Worm (Caenorhabditis elegans) whole organism, young adult: Measurements from ENCODE around the gene B0218.5.
A peak's percentile ranks its signal among the peaks of the same experiment; 100 is the strongest.

Experiments
- B0019.2 ChIP-seq: fragments of 200-800 bp; sonication (Bioruptor generic); conservative IDR thresholded peaks from 2 replicates; pipeline ENCODE4 v1.3.6; 2022; ENCODE audit warnings: missing genetic modification reagents, missing genetic modification characterization, missing compliant biosample characterization
- C17E4.6 ChIP-seq: fragments of 200-800 bp; sonication (Bioruptor generic); IDR thresholded peaks from 2 replicates; pipeline ENCODE4 v1.3.6; 2022; ENCODE audit warnings: missing genetic modification reagents, missing genetic modification characterization, missing compliant biosample characterization
- D2030.7 ChIP-seq: fragments of 200-800 bp; sonication (Bioruptor generic); IDR thresholded peaks from 2 replicates; pipeline ENCODE4 v1.3.6; 2022; ENCODE audit warnings: missing genetic modification reagents, missing genetic modification characterization, missing compliant biosample characterization
- F57A8.1 ChIP-seq: fragments of 200-800 bp; sonication (Bioruptor generic); optimal IDR thresholded peaks from 2 replicates; lab custom pipeline; 2018; ENCODE audit warnings: mild to moderate bottlenecking, missing genetic modification characterization, moderate library complexity, missing compliant biosample characterization
- F57C9.4 ChIP-seq: sonication (generic microtip); optimal IDR thresholded peaks from 2 replicates; lab custom pipeline; 2017; ENCODE audit warnings: mild to moderate bottlenecking, missing genetic modification characterization, missing compliant biosample characterization
- K12H6.12 ChIP-seq: fragments of 200-800 bp; sonication (Bioruptor generic); optimal IDR thresholded peaks from 2 replicates; lab custom pipeline; 2018; ENCODE audit warnings: mild to moderate bottlenecking, missing genetic modification characterization, missing compliant biosample characterization
- Y56A3A.18 ChIP-seq: fragments of 200-800 bp; sonication (Bioruptor generic); IDR thresholded peaks from 2 replicates; pipeline ENCODE4 v1.3.6; 2022; ENCODE audit warnings: missing genetic modification reagents, missing genetic modification characterization, missing compliant biosample characterization
- Y79H2A.3 ChIP-seq: fragments of 200-800 bp; sonication (Bioruptor generic); conservative IDR thresholded peaks from 2 replicates; pipeline ENCODE4 v1.3.6; 2022; ENCODE audit warnings: missing genetic modification reagents, missing genetic modification characterization, missing compliant biosample characterization
- ZK185.1 ChIP-seq: sonication (generic microtip); optimal IDR thresholded peaks from 2 replicates; lab custom pipeline; 2016; ENCODE audit warnings: mild to moderate bottlenecking, missing genetic modification characterization, missing compliant biosample characterization; ENCODE audit not compliant: poor library complexity, severe bottlenecking
- ama-1 ChIP-seq, 3 experiments: fragments of 150-350 bp in 1 of 3; sonication (generic microtip) in 2 of 3; optimal IDR thresholded peaks; 2 replicates each; lab custom pipeline; 2014 to 2018; ENCODE audit warnings: missing biosample characterization in 2 of 3, missing genetic modification characterization in 2 of 3, missing genetic modification reagents in 2 of 3
- attf-3 ChIP-seq: fragments of 200-800 bp; sonication (Bioruptor generic); conservative IDR thresholded peaks from 2 replicates; pipeline ENCODE4 v1.3.6; 2022; ENCODE audit warnings: missing genetic modification reagents, missing genetic modification characterization, missing compliant biosample characterization
- bed-2 ChIP-seq: fragments of 200-800 bp; sonication (Bioruptor generic); IDR thresholded peaks from 2 replicates; pipeline ENCODE4 v1.3.6; 2022; ENCODE audit warnings: missing genetic modification reagents, missing genetic modification characterization, missing compliant biosample characterization
- cebp-2 ChIP-seq: fragments of 200-800 bp; sonication (Bioruptor generic); IDR thresholded peaks from 2 replicates; pipeline ENCODE4 v1.3.6; 2022; ENCODE audit warnings: missing genetic modification characterization, missing compliant biosample characterization
- ceh-40 ChIP-seq: fragments of 200-800 bp; sonication (Bioruptor generic); IDR thresholded peaks from 2 replicates; pipeline ENCODE4 v1.3.6; 2022; ENCODE audit warnings: missing genetic modification characterization, missing compliant biosample characterization
- chd-7 ChIP-seq: sonication (generic microtip); optimal IDR thresholded peaks from 2 replicates; lab custom pipeline; 2016; ENCODE audit warnings: mild to moderate bottlenecking, missing genetic modification characterization, moderate library complexity, missing compliant biosample characterization
- dox-1 ChIP-seq: fragments of 200-800 bp; sonication (Bioruptor generic); IDR thresholded peaks from 2 replicates; pipeline ENCODE4 v1.3.6; 2022; ENCODE audit warnings: missing genetic modification reagents, missing genetic modification characterization, missing compliant biosample characterization
- dpff-1 ChIP-seq: sonication (generic microtip); optimal IDR thresholded peaks from 2 replicates; lab custom pipeline; 2017; ENCODE audit warnings: mild to moderate bottlenecking, missing genetic modification characterization, missing compliant biosample characterization
- dpl-1 ChIP-seq: fragments of 150-350 bp; optimal IDR thresholded peaks from 2 replicates; lab custom pipeline; 2014; ENCODE audit warnings: missing biosample characterization, missing genetic modification reagents, missing genetic modification characterization
- efl-1 ChIP-seq: fragments of 150-350 bp; optimal IDR thresholded peaks from 2 replicates; lab custom pipeline; 2014; ENCODE audit warnings: missing biosample characterization, missing genetic modification reagents, missing genetic modification characterization
- egl-18 ChIP-seq: fragments of 200-800 bp; sonication (Bioruptor generic); IDR thresholded peaks from 2 replicates; pipeline ENCODE4 v1.3.6; 2022; ENCODE audit warnings: missing genetic modification reagents, missing genetic modification characterization, missing compliant biosample characterization
- egrh-3 ChIP-seq: fragments of 200-800 bp; sonication (Bioruptor generic); IDR thresholded peaks from 2 replicates; pipeline ENCODE4 v1.3.6; 2022; ENCODE audit warnings: missing genetic modification reagents, missing genetic modification characterization, missing compliant biosample characterization
- ets-4 ChIP-seq: fragments of 200-800 bp; sonication (Bioruptor generic); optimal IDR thresholded peaks from 2 replicates; lab custom pipeline; 2018; ENCODE audit warnings: mild to moderate bottlenecking, missing genetic modification characterization, missing compliant biosample characterization
- hlh-26 ChIP-seq: fragments of 200-800 bp; sonication (Bioruptor generic); conservative IDR thresholded peaks from 2 replicates; pipeline ENCODE4 v1.3.6; 2022; ENCODE audit warnings: missing genetic modification reagents, missing genetic modification characterization, missing compliant biosample characterization
- hmg-1.2 ChIP-seq: fragments of 200-800 bp; sonication (Bioruptor generic); IDR thresholded peaks from 2 replicates; pipeline ENCODE4 v1.3.6; 2022; ENCODE audit warnings: missing genetic modification reagents, missing genetic modification characterization, missing compliant biosample characterization
- hrde-1 ChIP-seq: sonication (generic microtip); optimal IDR thresholded peaks from 2 replicates; lab custom pipeline; 2016; ENCODE audit warnings: missing genetic modification characterization, mild to moderate bottlenecking, missing compliant biosample characterization, moderate library complexity, missing genotype, missing genetic modification reagents, borderline replicate concordance
- lin-35 ChIP-seq, 3 experiments: fragments of 150-350 bp in 2 of 3; sonication (generic microtip) in 1 of 3; optimal IDR thresholded peaks; 2 replicates each; lab custom pipeline; 2014 to 2018; ENCODE audit warnings: missing biosample characterization in 3 of 3, missing genetic modification characterization in 3 of 3, missing genetic modification reagents in 3 of 3
- lir-1 ChIP-seq: fragments of 200-800 bp; sonication (Bioruptor generic); conservative IDR thresholded peaks from 2 replicates; pipeline ENCODE4 v1.3.6; 2022; ENCODE audit warnings: missing genetic modification reagents, missing genetic modification characterization, missing compliant biosample characterization
- lsy-27 ChIP-seq: sonication (generic microtip); optimal IDR thresholded peaks from 2 replicates; lab custom pipeline; 2017; ENCODE audit warnings: missing genetic modification characterization, mild to moderate bottlenecking, missing compliant biosample characterization, antibody characterized with exemption, missing genotype, borderline replicate concordance; ENCODE audit not compliant: insufficient read depth
- madf-10 ChIP-seq: sonication (generic microtip); optimal IDR thresholded peaks from 2 replicates; lab custom pipeline; 2016; ENCODE audit warnings: mild to moderate bottlenecking, missing genetic modification characterization, missing compliant biosample characterization
- madf-8 ChIP-seq: fragments of 200-800 bp; sonication (Bioruptor generic); conservative IDR thresholded peaks from 2 replicates; pipeline ENCODE4 v1.3.6; 2022; ENCODE audit warnings: missing genetic modification reagents, missing genetic modification characterization, missing compliant biosample characterization
- mcd-1 ChIP-seq: fragments of 200-800 bp; sonication (Bioruptor generic); IDR thresholded peaks from 2 replicates; pipeline ENCODE4 v1.3.6; 2022; ENCODE audit warnings: missing genetic modification reagents, missing genetic modification characterization, missing compliant biosample characterization
- mel-28 ChIP-seq: sonication (generic microtip); optimal IDR thresholded peaks from 2 replicates; lab custom pipeline; 2016; ENCODE audit warnings: borderline replicate concordance, mild to moderate bottlenecking, missing genetic modification characterization, missing compliant biosample characterization
- mes-4 ChIP-seq: sonication (generic microtip); optimal IDR thresholded peaks from 2 replicates; lab custom pipeline; 2016; ENCODE audit warnings: missing genotype, missing genetic modification characterization, missing compliant biosample characterization
- nfya-1 ChIP-seq: sonication (generic microtip); optimal IDR thresholded peaks from 2 replicates; lab custom pipeline; 2017; ENCODE audit warnings: antibody characterized with exemption, missing compliant biosample characterization, missing genetic modification characterization, borderline replicate concordance; ENCODE audit not compliant: insufficient read depth
- nfya-2 ChIP-seq: fragments of 200-800 bp; sonication (Bioruptor generic); IDR thresholded peaks from 2 replicates; pipeline ENCODE4 v1.3.6; 2022; ENCODE audit warnings: missing genetic modification reagents, missing genetic modification characterization, missing compliant biosample characterization
- nfyb-1 ChIP-seq: fragments of 200-800 bp; sonication (Bioruptor generic); IDR thresholded peaks from 2 replicates; pipeline ENCODE4 v1.3.6; 2022; ENCODE audit warnings: missing genetic modification reagents, missing genetic modification characterization, missing compliant biosample characterization
- nhr-120 ChIP-seq: fragments of 200-800 bp; sonication (Bioruptor generic); IDR thresholded peaks from 2 replicates; pipeline ENCODE4 v1.3.6; 2022; ENCODE audit warnings: missing genetic modification characterization, missing compliant biosample characterization
- snpc-1.1 ChIP-seq: sonication (generic microtip); optimal IDR thresholded peaks from 2 replicates; lab custom pipeline; 2017; ENCODE audit warnings: missing genetic modification characterization, mild to moderate bottlenecking, missing compliant biosample characterization, antibody characterized with exemption, moderate library complexity, missing genotype, missing genetic modification reagents; ENCODE audit not compliant: insufficient read depth
- snpc-1.3 ChIP-seq: sonication (generic microtip); optimal IDR thresholded peaks from 2 replicates; lab custom pipeline; 2017; ENCODE audit warnings: missing genetic modification characterization, mild to moderate bottlenecking, missing compliant biosample characterization, antibody characterized with exemption, moderate library complexity, missing genotype, missing genetic modification reagents; ENCODE audit not compliant: insufficient read depth
- tlf-1 ChIP-seq: fragments of 200-800 bp; sonication (Bioruptor generic); optimal IDR thresholded peaks from 2 replicates; lab custom pipeline; 2018; ENCODE audit warnings: mild to moderate bottlenecking, missing genetic modification characterization, missing compliant biosample characterization
- ztf-18 ChIP-seq: sonication (generic microtip); optimal IDR thresholded peaks from 2 replicates; lab custom pipeline; 2016; ENCODE audit warnings: missing genotype, mild to moderate bottlenecking, missing genetic modification characterization, missing compliant biosample characterization

Gene B0218.5

DNA sequence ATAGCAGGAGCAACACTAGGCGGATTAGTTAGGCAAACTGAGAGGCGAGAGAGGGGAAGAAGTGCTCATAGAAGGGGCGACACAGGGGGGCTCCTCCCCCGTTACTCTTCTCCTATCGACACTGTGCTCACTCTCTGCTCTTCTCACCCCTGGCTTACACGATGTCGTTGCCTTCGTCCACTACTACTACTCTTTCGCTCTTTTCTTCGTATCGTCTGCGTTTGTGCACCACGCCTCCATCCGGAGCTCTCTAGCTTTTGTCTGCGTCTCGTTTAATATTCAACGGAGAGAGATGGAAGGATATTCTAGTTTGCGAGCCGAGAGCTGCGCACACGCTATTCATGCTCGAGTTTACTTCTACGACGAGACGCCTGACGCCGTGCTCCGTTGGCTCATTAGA, 26.3 kb upstream of the B0218.5 start (continued):
- no peak for TF ChIP-seq dox-1
- TF ChIP-seq tlf-1 (GFP tag; lab: Kevin White, UChicago): no peak
- TF ChIP-seq snpc-1.1 (tag; lab: Kevin White, UChicago): no peak
- TF ChIP-seq bed-2: no peak
- 0 out of 2 replicates have a peak, but pooled peaks have one; percentile 24 for TF ChIP-seq nfyb-1 (GFP tag; lab: Robert Waterston, UW)
- TF ChIP-seq F57C9.4 (tag; lab: Kevin White, UChicago): no peak
- peak; percentile 15 for TF ChIP-seq chd-7
- peak; percentile 42; the same call in 1 of the 2 replicates for TF ChIP-seq hmg-1.2 (GFP tag; lab: Robert Waterston, UW)
- no peak for TF ChIP-seq C17E4.6
- peak; percentile 12 for TF ChIP-seq K12H6.12 (tag; lab: Kevin White, UChicago)
- TF ChIP-seq, all 124 proteins: peak for 7

DNA sequence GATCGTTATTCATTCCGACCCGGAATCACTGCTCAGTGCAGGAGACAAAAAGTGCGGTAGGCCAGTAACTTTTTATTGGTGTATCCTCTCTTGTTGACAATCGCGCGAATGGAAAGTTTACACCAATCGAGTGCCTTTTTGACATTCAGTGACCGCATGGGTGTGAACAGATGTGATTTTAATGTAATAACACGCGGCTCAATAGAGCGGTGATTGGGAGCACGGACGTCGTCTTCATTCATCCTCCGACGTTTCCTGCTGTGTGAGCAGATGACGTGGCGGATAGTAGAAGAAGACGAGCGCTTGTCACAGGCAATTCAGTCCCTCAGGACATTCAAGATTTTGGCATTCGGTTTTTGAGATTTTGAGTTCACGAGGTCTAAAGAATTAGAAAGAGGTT, 25.5 kb upstream of the B0218.5 start:
- no peak for TF ChIP-seq mes-4
- no peak for TF ChIP-seq ztf-18 (tag; lab: Kevin White, UChicago)
- TF ChIP-seq attf-3: no peak

DNA sequence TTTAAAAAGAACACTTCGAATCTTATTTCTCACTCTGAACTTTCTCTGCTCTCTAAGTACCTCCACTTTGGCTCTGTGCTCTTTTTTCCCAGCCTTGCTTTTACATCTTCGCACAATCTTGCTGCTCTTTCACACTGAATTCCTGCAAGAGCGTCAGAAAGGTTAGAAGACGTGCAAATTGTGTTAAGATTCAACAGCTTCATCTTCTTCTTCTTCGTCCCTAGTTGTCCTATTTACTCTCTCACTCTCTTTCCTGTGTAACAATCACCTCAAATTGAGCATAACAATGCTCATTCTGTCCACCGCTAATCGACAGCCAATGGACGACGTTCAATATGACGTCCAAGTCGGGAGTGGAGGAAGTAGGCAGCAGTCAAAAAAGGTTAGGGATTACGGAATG, 24.3 kb upstream of the B0218.5 start:
- TF ChIP-seq ZK185.1 (tag; lab: Kevin White, UChicago) (no peak), egl-18 (GFP tag; lab: Robert Waterston, UW) (no peak), K12H6.12 (tag; lab: Kevin White, UChicago) (no peak), mcd-1 (GFP tag; lab: Robert Waterston, UW) (no peak), egrh-3 (GFP tag; lab: Robert Waterston, UW) (no peak), F57A8.1 (no peak), nfya-1 (no peak), Y56A3A.18 (no peak), B0019.2 (GFP tag; lab: Robert Waterston, UW) (no peak), dpl-1 (GFP tag; lab: Kevin White, UChicago) (no peak), ets-4 (GFP tag; lab: Kevin White, UChicago) (no peak), cebp-2 (GFP tag; lab: Robert Waterston, UW) (no peak), hmg-1.2 (GFP tag; lab: Robert Waterston, UW) (no peak), madf-8 (GFP tag; lab: Robert Waterston, UW) (no peak), nhr-120 (GFP tag; lab: Robert Waterston, UW) (no peak), F57C9.4 (tag; lab: Kevin White, UChicago) (no peak)

DNA sequence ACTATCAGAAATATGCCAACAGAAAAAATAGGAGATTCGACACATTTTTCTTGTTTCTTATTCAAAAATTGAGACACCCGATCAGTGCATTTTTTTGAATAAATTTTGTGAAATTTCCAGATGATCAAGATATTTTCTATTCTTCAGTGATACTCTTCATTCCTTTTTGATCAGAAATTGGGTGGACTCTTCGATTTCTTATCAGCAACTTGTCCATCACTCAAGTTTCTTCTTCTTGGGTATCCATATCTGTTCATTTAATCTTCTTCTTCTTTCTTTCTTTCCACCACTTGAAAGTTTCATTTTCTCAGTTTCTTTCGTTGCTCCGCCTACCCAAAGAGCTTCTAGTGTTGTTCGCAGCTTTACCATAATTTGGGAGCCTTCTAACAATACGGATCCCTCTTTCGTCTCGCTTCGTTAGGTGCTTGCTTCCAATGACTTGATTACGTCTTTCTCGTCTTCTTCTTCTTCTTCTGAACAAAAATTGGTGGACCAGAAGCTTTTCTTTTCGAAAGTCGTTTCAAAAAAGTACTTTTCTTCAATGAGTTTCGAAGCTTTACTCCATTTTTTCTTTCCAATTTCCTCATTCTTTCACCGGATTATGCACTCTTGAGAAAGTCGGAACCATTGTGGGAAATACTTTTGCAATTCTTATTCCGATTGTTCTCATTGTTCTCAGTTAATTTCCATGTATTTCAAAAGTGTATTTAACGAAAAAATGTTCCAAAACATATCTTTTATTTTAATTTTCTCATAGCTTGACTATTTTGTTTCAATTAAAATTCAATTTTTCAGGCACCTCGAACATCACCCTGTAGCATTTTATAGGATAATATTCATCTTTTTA, 18.8 kb upstream of the B0218.5 start, which contains the start of gene pct-1:
TSS of gene pct-1 (plus strand) at position 797 of the 847 bp plus-strand sequence.
- TF ChIP-seq dpl-1 (GFP tag; lab: Kevin White, UChicago) (no peak), ceh-40 (GFP tag; lab: Robert Waterston, UW) (no peak), dpff-1 (tag; lab: Kevin White, UChicago) (no peak), lsy-27 (tag; lab: Kevin White, UChicago) (no peak), D2030.7 (GFP tag; lab: Robert Waterston, UW) (no peak), lir-1 (GFP tag; lab: Robert Waterston, UW) (no peak), lin-35 (GFP tag; optimal IDR thresholded peaks at IDR 0.05; lab: Kevin White, UChicago) (no peak), ama-1 (optimal IDR thresholded peaks at IDR 0.05; lab: Kevin White, UChicago) (no peak), ama-1 (GFP tag; optimal IDR thresholded peaks at IDR 0.05; lab: Kevin White, UChicago) (no peak), dox-1 (no peak), C17E4.6 (no peak), egrh-3 (GFP tag; lab: Robert Waterston, UW) (no peak), nfya-2 (GFP tag; lab: Robert Waterston, UW) (no peak), efl-1 (no peak), madf-10 (tag; lab: Kevin White, UChicago) (no peak), hrde-1 (tag; lab: Kevin White, UChicago) (no peak), hlh-26 (no peak), Y79H2A.3 (no peak), mel-28 (tag; lab: Kevin White, UChicago) (no peak), snpc-1.3 (tag; lab: Kevin White, UChicago) (no peak)
